Worm (Caenorhabditis elegans) whole organism, L2 larva: ENCODE measurements around the gene nhr-118.

Experiments
- C34F6.9 ChIP-seq: fragments of 150-350 bp; optimal IDR thresholded peaks from 2 replicates; lab custom pipeline; 2014; ENCODE audit warnings: missing biosample characterization, missing genetic modification characterization
- R02D3.7 ChIP-seq: fragments of 150-350 bp; optimal IDR thresholded peaks from 2 replicates; lab custom pipeline; 2014; ENCODE audit warnings: missing biosample characterization, missing genetic modification characterization
- Y55F3AM.14 ChIP-seq: fragments of 200-800 bp; sonication (Bioruptor generic); optimal IDR thresholded peaks from 2 replicates; lab custom pipeline; 2018; ENCODE audit warnings: mild to moderate bottlenecking, missing genetic modification characterization, missing compliant biosample characterization
- ZK546.5 ChIP-seq: sonication (generic microtip); optimal IDR thresholded peaks from 2 replicates; lab custom pipeline; 2017; ENCODE audit warnings: missing biosample characterization, missing genetic modification characterization
- alr-1 ChIP-seq: fragments of 150-350 bp; optimal IDR thresholded peaks from 2 replicates; lab custom pipeline; 2014; ENCODE audit warnings: missing biosample characterization, missing genetic modification characterization
- ama-1 ChIP-seq: fragments of 150-350 bp; optimal IDR thresholded peaks from 2 replicates; lab custom pipeline; 2018; ENCODE audit warnings: inconsistent platforms
- blmp-1 ChIP-seq: sonication (generic microtip); optimal IDR thresholded peaks from 2 replicates; lab custom pipeline; 2017; ENCODE audit warnings: missing genetic modification characterization, mild to moderate bottlenecking, missing compliant biosample characterization, antibody characterized with exemption, moderate library complexity; ENCODE audit not compliant: insufficient read depth
- dmd-4 ChIP-seq: sonication (generic microtip); optimal IDR thresholded peaks from 2 replicates; lab custom pipeline; 2017; ENCODE audit warnings: missing biosample characterization, missing genetic modification characterization
- elt-1 ChIP-seq: fragments of 150-350 bp; optimal IDR thresholded peaks from 2 replicates; lab custom pipeline; 2014; ENCODE audit warnings: missing biosample characterization, missing genetic modification characterization
- elt-3 ChIP-seq: sonication (generic microtip); optimal IDR thresholded peaks from 2 replicates; lab custom pipeline; 2017; ENCODE audit warnings: missing biosample characterization, missing genetic modification characterization
- fos-1 ChIP-seq: fragments of 150-350 bp; optimal IDR thresholded peaks from 2 replicates; lab custom pipeline; 2014; ENCODE audit warnings: missing biosample characterization, missing genetic modification characterization
- lin-11 ChIP-seq: fragments of 150-350 bp; sonication (generic microtip); optimal IDR thresholded peaks from 2 replicates; lab custom pipeline; 2014; ENCODE audit warnings: missing biosample characterization, missing genetic modification characterization, inconsistent platforms, mixed read lengths
- lin-39 ChIP-seq: fragments of 150-350 bp; optimal IDR thresholded peaks from 2 replicates; lab custom pipeline; 2014; ENCODE audit warnings: missing biosample characterization, missing genetic modification reagents, missing genetic modification characterization
- mbf-1 ChIP-seq: sonication (generic microtip); optimal IDR thresholded peaks from 2 replicates; lab custom pipeline; 2017; ENCODE audit warnings: missing biosample characterization, missing genetic modification characterization
- mdl-1 ChIP-seq, 2 experiments: fragments of 150-350 bp in 1 of 2; sonication (generic microtip) in 1 of 2; optimal IDR thresholded peaks; 2 replicates each; lab custom pipeline; 2017; ENCODE audit warnings: missing biosample characterization in 2 of 2, missing genetic modification characterization in 2 of 2
- nhr-10 ChIP-seq: sonication (generic microtip); optimal IDR thresholded peaks from 2 replicates; lab custom pipeline; 2017; ENCODE audit warnings: missing biosample characterization, missing genetic modification characterization
- nhr-11 ChIP-seq: fragments of 150-350 bp; optimal IDR thresholded peaks from 2 replicates; lab custom pipeline; 2014; ENCODE audit warnings: missing biosample characterization, missing genetic modification characterization
- nhr-129 ChIP-seq: fragments of 150-350 bp; optimal IDR thresholded peaks from 2 replicates; lab custom pipeline; 2014; ENCODE audit warnings: missing biosample characterization, missing genetic modification characterization
- nhr-21 ChIP-seq: fragments of 150-350 bp; optimal IDR thresholded peaks from 2 replicates; lab custom pipeline; 2014; ENCODE audit warnings: missing biosample characterization, missing genetic modification characterization
- nhr-23 ChIP-seq: fragments of 150-350 bp; optimal IDR thresholded peaks from 2 replicates; lab custom pipeline; 2014; ENCODE audit warnings: missing biosample characterization, missing genetic modification reagents, missing genetic modification characterization
- nhr-237 ChIP-seq: fragments of 150-350 bp; optimal IDR thresholded peaks from 2 replicates; lab custom pipeline; 2014; ENCODE audit warnings: missing biosample characterization, missing genetic modification characterization
- nhr-77 ChIP-seq: fragments of 150-350 bp; optimal IDR thresholded peaks from 2 replicates; lab custom pipeline; 2014; ENCODE audit warnings: missing biosample characterization, missing genetic modification characterization
- peb-1 ChIP-seq: fragments of 150-350 bp; optimal IDR thresholded peaks from 2 replicates; lab custom pipeline; 2014; ENCODE audit warnings: missing biosample characterization, missing genetic modification characterization
- sem-4 ChIP-seq: fragments of 150-350 bp; optimal IDR thresholded peaks from 2 replicates; lab custom pipeline; 2014; ENCODE audit warnings: missing biosample characterization, missing genetic modification reagents, missing genetic modification characterization
- skn-1 ChIP-seq: sonication (generic microtip); optimal IDR thresholded peaks from 2 replicates; lab custom pipeline; 2017; ENCODE audit warnings: missing biosample characterization, missing genetic modification characterization
- sma-3 ChIP-seq: sonication (generic microtip); optimal IDR thresholded peaks from 2 replicates; lab custom pipeline; 2016; ENCODE audit warnings: missing genetic modification reagents, missing genetic modification characterization, missing compliant biosample characterization
- sma-9 ChIP-seq, 2 experiments: fragments of 150-350 bp in 1 of 2; sonication (generic microtip) in 1 of 2; optimal IDR thresholded peaks; 2 replicates each; lab custom pipeline; 2014 to 2016; ENCODE audit warnings: missing genetic modification characterization in 2 of 2, mild to moderate bottlenecking in 1 of 2, missing biosample characterization in 1 of 2, missing compliant biosample characterization in 1 of 2, missing genetic modification reagents in 1 of 2, moderate library complexity in 1 of 2
- snpc-4 ChIP-seq: fragments of 150-350 bp; optimal IDR thresholded peaks from 2 replicates; lab custom pipeline; 2014; ENCODE audit warnings: missing biosample characterization, missing genetic modification characterization
- unc-39 ChIP-seq: fragments of 150-350 bp; optimal IDR thresholded peaks from 2 replicates; lab custom pipeline; 2014; ENCODE audit warnings: missing biosample characterization, missing genetic modification characterization
- unc-62 ChIP-seq: fragments of 150-350 bp; optimal IDR thresholded peaks from 2 replicates; lab custom pipeline; 2014; ENCODE audit warnings: missing biosample characterization, missing genetic modification reagents, missing genetic modification characterization
- ztf-1 ChIP-seq: fragments of 200-800 bp; sonication (Bioruptor generic); conservative IDR thresholded peaks from 2 replicates; pipeline ENCODE4 v1.3.6; 2022; ENCODE audit warnings: missing genetic modification characterization, missing compliant biosample characterization
- ztf-11 ChIP-seq: sonication (generic microtip); optimal IDR thresholded peaks from 2 replicates; lab custom pipeline; 2017; ENCODE audit warnings: missing biosample characterization, missing genetic modification characterization

The nhr-118 gene

DNA sequence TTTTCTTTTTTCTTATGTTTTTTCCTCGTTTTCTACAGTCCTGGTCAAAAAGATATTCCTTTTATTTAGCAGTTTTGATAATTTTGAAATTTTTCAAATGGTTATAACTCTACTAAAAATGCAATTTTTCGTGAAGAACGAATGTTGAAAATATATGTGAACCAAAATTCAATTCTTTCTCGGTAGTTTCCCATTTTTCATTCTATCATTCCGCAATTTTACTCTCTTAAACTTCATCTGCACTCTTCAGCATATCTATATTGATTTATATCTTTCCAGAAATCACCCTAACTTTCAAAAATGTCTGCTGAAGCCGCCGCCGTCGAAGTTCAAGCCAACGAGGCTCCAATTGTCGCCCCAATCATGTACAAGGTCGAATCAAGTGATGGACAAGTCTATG is 14.5 kb downstream of the nhr-118 start, which contains the start of gene skr-7:
Gene skr-7 (plus strand): TSS at position 301 of the 400 bp plus-strand sequence.
- no peak for TF ChIP-seq unc-39 (tag; lab: Kevin White, UChicago)
- no peak for TF ChIP-seq alr-1 (tag; lab: Kevin White, UChicago)
- TF ChIP-seq lin-39 (tag; lab: Kevin White, UChicago) = no peak
- TF ChIP-seq nhr-129 (tag; lab: Kevin White, UChicago) = no peak
- TF ChIP-seq unc-62 (GFP tag; lab: Kevin White, UChicago) = no peak
- TF ChIP-seq elt-3 = no peak
- TF ChIP-seq fos-1 (tag; lab: Kevin White, UChicago) = no peak
- TF ChIP-seq sma-3 (GFP tag; lab: Kevin White, UChicago) = no peak
- no peak for TF ChIP-seq peb-1
- TF ChIP-seq sem-4 (tag; lab: Kevin White, UChicago) = no peak
- no peak for TF ChIP-seq nhr-11 (tag; lab: Kevin White, UChicago)
- no peak for TF ChIP-seq ZK546.5 (tag; lab: Kevin White, UChicago)
- no peak for TF ChIP-seq skn-1 (tag; lab: Kevin White, UChicago)
- TF ChIP-seq dmd-4 = no peak
- TF ChIP-seq lin-11 = no peak
- TF ChIP-seq, all 48 proteins: peak for 0

DNA sequence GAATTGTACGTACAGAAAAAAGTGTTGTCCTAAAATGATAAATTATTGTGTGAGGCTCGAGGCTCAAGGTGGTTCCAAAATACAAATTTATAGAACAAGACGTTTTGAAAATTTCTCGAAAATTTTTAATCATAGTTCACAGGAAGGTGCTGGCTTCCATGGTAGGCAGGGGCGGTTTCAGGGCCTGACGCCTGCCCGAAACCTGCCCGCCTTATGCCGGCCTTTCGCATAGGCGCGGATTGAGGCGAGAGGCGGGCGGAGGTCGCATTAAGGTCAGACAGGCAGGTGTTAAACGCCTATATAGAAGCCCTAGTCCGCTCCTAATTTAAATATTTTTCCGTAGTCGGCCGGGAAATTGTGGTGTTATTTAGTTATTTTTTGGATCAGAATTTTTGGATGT is 15.5 kb downstream of the nhr-118 start:
- TF ChIP-seq nhr-129 (tag; lab: Kevin White, UChicago) = no peak
- no peak for TF ChIP-seq nhr-77 (tag; lab: Kevin White, UChicago)
- TF ChIP-seq sma-9 (GFP tag; optimal IDR thresholded peaks at IDR 0.05; lab: Kevin White, UChicago) = no peak
- TF ChIP-seq sma-9 (tag; optimal IDR thresholded peaks at IDR 0.05; lab: Kevin White, UChicago) = no peak
- TF ChIP-seq ZK546.5 (tag; lab: Kevin White, UChicago) = no peak
- TF ChIP-seq mdl-1 (tag; optimal IDR thresholded peaks at IDR 0.05; lab: Kevin White, UChicago) = no peak
- TF ChIP-seq nhr-23 (tag; lab: Kevin White, UChicago) = no peak
- TF ChIP-seq skn-1 (tag; lab: Kevin White, UChicago) = no peak
- no peak for TF ChIP-seq elt-1 (tag; lab: Kevin White, UChicago)
- no peak for TF ChIP-seq nhr-10 (tag; lab: Kevin White, UChicago)
- no peak for TF ChIP-seq nhr-237

DNA sequence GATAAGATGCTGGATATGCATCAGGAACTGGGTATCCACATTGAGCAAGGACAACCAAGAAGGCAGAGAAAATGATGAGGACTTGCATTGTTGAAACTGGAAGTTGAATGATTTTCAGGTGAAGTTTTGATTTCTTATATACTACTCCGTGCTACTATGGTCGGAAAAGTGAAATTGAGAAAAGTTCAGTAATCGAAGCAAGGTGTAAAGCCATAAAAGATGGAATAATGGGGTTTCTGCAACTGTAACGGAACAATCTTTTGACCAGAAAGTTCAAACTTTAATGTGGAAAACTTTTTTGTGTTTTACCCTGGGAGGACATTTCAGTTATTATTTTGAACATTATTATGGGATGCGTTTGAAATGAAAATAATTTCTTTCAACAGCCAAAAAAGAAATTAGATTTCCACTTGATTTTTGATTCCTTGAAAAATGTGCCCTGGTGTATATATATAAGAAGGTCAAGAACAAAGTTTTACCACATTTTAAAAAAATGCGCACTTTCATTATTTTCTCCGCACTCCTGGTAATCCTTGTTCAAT is 16.3 kb downstream of the nhr-118 start, which contains the start of the genes Y47D7A.9 and Y47D7A.19:
Gene Y47D7A.9 (minus strand): TSS at position 101 of the 542 bp plus-strand sequence.
Gene Y47D7A.19 (plus strand): TSS at position 492 of the 542 bp plus-strand sequence.
- TF ChIP-seq sem-4 (tag; lab: Kevin White, UChicago) = no peak
- TF ChIP-seq ztf-1 (GFP tag; lab: Robert Waterston, UW) = no peak
- TF ChIP-seq C34F6.9 (tag; lab: Kevin White, UChicago) = no peak
- TF ChIP-seq unc-62 (GFP tag; lab: Kevin White, UChicago) = no peak
- no peak for TF ChIP-seq fos-1 (tag; lab: Kevin White, UChicago)
- TF ChIP-seq R02D3.7 (tag; lab: Kevin White, UChicago) = no peak
- TF ChIP-seq lin-11 = no peak
- no peak for TF ChIP-seq dmd-4
- TF ChIP-seq ama-1 = no peak
- no peak for TF ChIP-seq nhr-21 (tag; lab: Kevin White, UChicago)
- no peak for TF ChIP-seq nhr-23 (tag; lab: Kevin White, UChicago)
- no peak for TF ChIP-seq snpc-4
- TF ChIP-seq unc-39 (tag; lab: Kevin White, UChicago) = no peak
- TF ChIP-seq alr-1 (tag; lab: Kevin White, UChicago) = no peak
- no peak for TF ChIP-seq mbf-1
- TF ChIP-seq blmp-1 (tag; lab: Kevin White, UChicago) = no peak
- no peak for TF ChIP-seq nhr-11 (tag; lab: Kevin White, UChicago)
- TF ChIP-seq mdl-1 (tag; optimal IDR thresholded peaks at IDR 0.05; lab: Kevin White, UChicago) = no peak
- no peak for TF ChIP-seq Y55F3AM.14 (GFP tag; lab: Kevin White, UChicago)

DNA sequence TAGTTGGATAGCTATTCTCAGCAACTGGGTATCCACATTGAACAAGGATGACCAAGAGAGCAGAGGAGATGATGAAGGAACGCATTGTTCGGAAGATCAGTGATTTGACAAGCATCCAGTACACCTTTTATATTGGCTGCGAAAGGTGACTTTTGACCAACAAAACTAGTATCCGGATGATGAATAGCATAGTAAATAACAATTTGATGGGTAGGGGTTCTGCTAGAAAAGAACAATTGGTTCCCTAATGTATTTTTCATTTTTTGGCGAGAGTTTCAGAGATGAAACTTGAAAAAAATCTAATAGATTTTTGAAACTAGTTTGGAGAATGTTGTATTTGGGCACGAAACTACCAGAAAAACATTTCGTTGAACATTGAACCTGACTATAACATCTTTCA is 20.6 kb downstream of the nhr-118 start, which contains the start of gene Y47D7A.11:
Gene Y47D7A.11 (minus strand): TSS at position 101 of the 400 bp plus-strand sequence.
- TF ChIP-seq alr-1 (tag; lab: Kevin White, UChicago) (no peak), ztf-11 (tag; lab: Kevin White, UChicago) (no peak), Y55F3AM.14 (GFP tag; lab: Kevin White, UChicago) (no peak), skn-1 (tag; lab: Kevin White, UChicago) (no peak), ama-1 (no peak), ztf-1 (GFP tag; lab: Robert Waterston, UW) (no peak)
- TF ChIP-seq, all 48 proteins: peak for 0

DNA sequence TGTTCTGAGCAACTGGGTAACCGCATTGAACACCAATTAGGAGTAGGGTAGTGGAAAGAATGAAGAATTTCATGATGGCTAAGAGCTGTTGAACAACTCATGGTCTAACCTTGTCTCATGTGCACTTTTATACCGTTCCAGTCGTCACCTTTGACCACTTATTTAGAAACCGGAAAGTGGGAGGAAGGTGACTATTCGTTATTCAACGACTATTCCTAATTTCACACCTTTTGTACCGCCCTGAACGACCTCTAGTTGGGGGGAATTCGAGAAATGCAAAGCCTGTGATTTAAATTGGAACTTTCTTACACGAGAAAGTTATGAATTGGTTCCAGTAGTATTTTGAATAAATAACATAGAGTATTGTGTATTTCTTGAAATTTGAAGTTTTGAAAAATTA is 22.0 kb downstream of the nhr-118 start, which contains the start of gene Y47D7A.12:
Gene Y47D7A.12 (minus strand): TSS at position 101 of the 400 bp plus-strand sequence.
- no peak for TF ChIP-seq C34F6.9 (tag; lab: Kevin White, UChicago)
- no peak for TF ChIP-seq nhr-11 (tag; lab: Kevin White, UChicago)
